Fruit fly (Drosophila melanogaster) whole organism: Measurements from ENCODE around the gene Acp29AB.

ENCODE experiments used
- Dll ChIP-seq: fragments of >200 bp; optimal IDR thresholded peaks from 2 replicates; lab custom pipeline; 2017
- EcR ChIP-seq, 2 experiments: fragments of >200 bp; optimal IDR thresholded peaks; 2 replicates each; lab custom pipeline; 2017; ENCODE audit warnings: missing biosample characterization in 2 of 2, missing genetic modification characterization in 2 of 2, missing genetic modification reagents in 2 of 2
- pan ChIP-seq: fragments of >200 bp; optimal IDR thresholded peaks from 2 replicates; lab custom pipeline; 2017
- psq ChIP-seq: fragments of >200 bp; optimal IDR thresholded peaks from 2 replicates; lab custom pipeline; 2017

- TF ChIP-seq EcR (GFP tag; optimal IDR thresholded peaks at IDR 0.05; lab: Kevin White, UChicago) (no peak), Dll (lab: Kevin White, UChicago) (no peak), pan (lab: Kevin White, UChicago) (no peak), psq (lab: Kevin White, UChicago) (no peak)
Observed at dm6 chr2L:8385849-8386248, 7.2 kb downstream of the Acp29AB start.
